Worm (Caenorhabditis elegans) whole organism, young adult: Measurements from ENCODE around the gene srg-15.

ENCODE experiments used
- B0336.3 ChIP-seq: fragments of 200-800 bp; sonication (Bioruptor generic); IDR thresholded peaks from 2 replicates; pipeline ENCODE4 v1.3.6; 2022; ENCODE audit warnings: missing genetic modification characterization, missing compliant biosample characterization
- C06A6.2 ChIP-seq: fragments of 200-800 bp; sonication (Bioruptor generic); conservative IDR thresholded peaks from 2 replicates; pipeline ENCODE4 v1.3.6; 2022; ENCODE audit warnings: missing genetic modification characterization, missing compliant biosample characterization
- F39B2.1 ChIP-seq: fragments of 200-800 bp; sonication (Bioruptor generic); IDR thresholded peaks from 2 replicates; pipeline ENCODE4 v1.3.6; 2022; ENCODE audit warnings: missing genetic modification reagents, missing genetic modification characterization, missing compliant biosample characterization
- F49E8.2 ChIP-seq: sonication (generic microtip); optimal IDR thresholded peaks from 3 replicates; lab custom pipeline; 2017; ENCODE audit warnings: missing genetic modification characterization, mild to moderate bottlenecking, missing compliant biosample characterization, antibody characterized with exemption, moderate library complexity; ENCODE audit not compliant: insufficient read depth
- F52B5.7 ChIP-seq: sonication (generic microtip); optimal IDR thresholded peaks from 2 replicates; lab custom pipeline; 2016; ENCODE audit warnings: mild to moderate bottlenecking, missing genetic modification characterization, missing compliant biosample characterization
- K11D2.4 ChIP-seq: fragments of 200-800 bp; sonication (Bioruptor generic); IDR thresholded peaks from 2 replicates; pipeline ENCODE4 v1.3.6; 2022; ENCODE audit warnings: missing genetic modification reagents, missing genetic modification characterization, missing compliant biosample characterization
- T07F8.4 ChIP-seq: sonication (generic microtip); optimal IDR thresholded peaks from 2 replicates; lab custom pipeline; 2016; ENCODE audit warnings: mild to moderate bottlenecking, missing genetic modification characterization, moderate library complexity, missing compliant biosample characterization
- T26A5.8 ChIP-seq: sonication (generic microtip); optimal IDR thresholded peaks from 2 replicates; lab custom pipeline; 2016; ENCODE audit warnings: missing genetic modification characterization, missing compliant biosample characterization
- Y67H2A.10 ChIP-seq: fragments of 200-800 bp; sonication (Bioruptor generic); conservative IDR thresholded peaks from 2 replicates; pipeline ENCODE4 v1.3.6; 2022; ENCODE audit warnings: missing genetic modification reagents, missing genetic modification characterization, missing compliant biosample characterization
- Y79H2A.3 ChIP-seq: fragments of 200-800 bp; sonication (Bioruptor generic); conservative IDR thresholded peaks from 2 replicates; pipeline ENCODE4 v1.3.6; 2022; ENCODE audit warnings: missing genetic modification reagents, missing genetic modification characterization, missing compliant biosample characterization
- Y95B8A.8 ChIP-seq: fragments of 200-800 bp; sonication (Bioruptor generic); IDR thresholded peaks from 2 replicates; pipeline ENCODE4 v1.3.6; 2022; ENCODE audit warnings: missing genetic modification reagents, missing genetic modification characterization, missing compliant biosample characterization
- ZK185.1 ChIP-seq: sonication (generic microtip); optimal IDR thresholded peaks from 2 replicates; lab custom pipeline; 2016; ENCODE audit warnings: mild to moderate bottlenecking, missing genetic modification characterization, missing compliant biosample characterization; ENCODE audit not compliant: poor library complexity, severe bottlenecking
- ama-1 ChIP-seq, 3 experiments: fragments of 150-350 bp in 1 of 3; sonication (generic microtip) in 2 of 3; optimal IDR thresholded peaks; 2 replicates each; lab custom pipeline; 2014 to 2018; ENCODE audit warnings: missing biosample characterization in 2 of 3, missing genetic modification characterization in 2 of 3, missing genetic modification reagents in 2 of 3
- aptf-3 ChIP-seq: fragments of 200-800 bp; sonication (Bioruptor generic); IDR thresholded peaks from 2 replicates; pipeline ENCODE4 v1.3.6; 2022; ENCODE audit warnings: missing genetic modification characterization, missing compliant biosample characterization
- atf-7 ChIP-seq: sonication (generic microtip); optimal IDR thresholded peaks from 2 replicates; lab custom pipeline; 2017; ENCODE audit warnings: mild to moderate bottlenecking, missing genetic modification characterization, missing compliant biosample characterization
- attf-3 ChIP-seq: fragments of 200-800 bp; sonication (Bioruptor generic); conservative IDR thresholded peaks from 2 replicates; pipeline ENCODE4 v1.3.6; 2022; ENCODE audit warnings: missing genetic modification reagents, missing genetic modification characterization, missing compliant biosample characterization
- ccch-3 ChIP-seq: fragments of 200-800 bp; sonication (Bioruptor generic); optimal IDR thresholded peaks from 2 replicates; lab custom pipeline; 2018; ENCODE audit warnings: mild to moderate bottlenecking, missing genetic modification characterization, missing compliant biosample characterization
- cebp-1 ChIP-seq, 2 experiments: fragments of 200-800 bp in 1 of 2; sonication (Bioruptor generic) in 1 of 2; sonication (generic microtip) in 1 of 2; IDR thresholded peaks in 1 of 2; optimal IDR thresholded peaks in 1 of 2; 2 replicates each; pipeline versions ENCODE4 v1.3.6 to Lab custom; 2017 to 2022; ENCODE audit warnings: missing compliant biosample characterization in 2 of 2, missing genetic modification characterization in 2 of 2, mild to moderate bottlenecking in 1 of 2, missing genetic modification reagents in 1 of 2, moderate library complexity in 1 of 2
- ceh-100 ChIP-seq: fragments of 200-800 bp; sonication (Bioruptor generic); IDR thresholded peaks from 2 replicates; pipeline ENCODE4 v1.3.6; 2022; ENCODE audit warnings: missing genetic modification reagents, missing genetic modification characterization, missing compliant biosample characterization
- ceh-40 ChIP-seq: fragments of 200-800 bp; sonication (Bioruptor generic); IDR thresholded peaks from 2 replicates; pipeline ENCODE4 v1.3.6; 2022; ENCODE audit warnings: missing genetic modification characterization, missing compliant biosample characterization
- ceh-58 ChIP-seq: fragments of 200-800 bp; sonication (Bioruptor generic); IDR thresholded peaks from 2 replicates; pipeline ENCODE4 v1.3.6; 2022; ENCODE audit warnings: missing genetic modification characterization, missing compliant biosample characterization
- ceh-79 ChIP-seq: sonication (generic microtip); optimal IDR thresholded peaks from 2 replicates; lab custom pipeline; 2017; ENCODE audit warnings: mild to moderate bottlenecking, missing genetic modification characterization, missing compliant biosample characterization
- chd-7 ChIP-seq: sonication (generic microtip); optimal IDR thresholded peaks from 2 replicates; lab custom pipeline; 2016; ENCODE audit warnings: mild to moderate bottlenecking, missing genetic modification characterization, moderate library complexity, missing compliant biosample characterization
- die-1 ChIP-seq: sonication (generic microtip); optimal IDR thresholded peaks from 2 replicates; lab custom pipeline; 2016; ENCODE audit warnings: missing genotype, mild to moderate bottlenecking, missing genetic modification characterization, missing compliant biosample characterization
- egl-18 ChIP-seq: fragments of 200-800 bp; sonication (Bioruptor generic); IDR thresholded peaks from 2 replicates; pipeline ENCODE4 v1.3.6; 2022; ENCODE audit warnings: missing genetic modification reagents, missing genetic modification characterization, missing compliant biosample characterization
- egl-44 ChIP-seq: fragments of 200-800 bp; sonication (Bioruptor generic); IDR thresholded peaks from 2 replicates; pipeline ENCODE4 v1.3.6; 2022; ENCODE audit warnings: missing genetic modification reagents, missing genetic modification characterization, missing compliant biosample characterization
- ets-4 ChIP-seq: fragments of 200-800 bp; sonication (Bioruptor generic); optimal IDR thresholded peaks from 2 replicates; lab custom pipeline; 2018; ENCODE audit warnings: mild to moderate bottlenecking, missing genetic modification characterization, missing compliant biosample characterization
- hmg-1.2 ChIP-seq: fragments of 200-800 bp; sonication (Bioruptor generic); IDR thresholded peaks from 2 replicates; pipeline ENCODE4 v1.3.6; 2022; ENCODE audit warnings: missing genetic modification reagents, missing genetic modification characterization, missing compliant biosample characterization
- hmg-20 ChIP-seq: fragments of 200-800 bp; sonication (Bioruptor generic); IDR thresholded peaks from 2 replicates; pipeline ENCODE4 v1.3.6; 2022; ENCODE audit warnings: missing genetic modification reagents, missing genetic modification characterization, missing compliant biosample characterization
- let-526 ChIP-seq: fragments of 200-800 bp; sonication (Bioruptor generic); IDR thresholded peaks from 2 replicates; pipeline ENCODE4 v1.3.6; 2022; ENCODE audit warnings: missing genetic modification reagents, missing genetic modification characterization, missing compliant biosample characterization
- madf-3 ChIP-seq: fragments of 200-800 bp; sonication (Bioruptor generic); IDR thresholded peaks from 2 replicates; pipeline ENCODE4 v1.3.6; 2022; ENCODE audit warnings: missing genetic modification reagents, missing genetic modification characterization, missing compliant biosample characterization
- madf-6 ChIP-seq: fragments of 200-800 bp; sonication (Bioruptor generic); IDR thresholded peaks from 2 replicates; pipeline ENCODE4 v1.3.6; 2022; ENCODE audit warnings: missing genetic modification reagents, missing genetic modification characterization, missing compliant biosample characterization
- mel-28 ChIP-seq: sonication (generic microtip); optimal IDR thresholded peaks from 2 replicates; lab custom pipeline; 2016; ENCODE audit warnings: borderline replicate concordance, mild to moderate bottlenecking, missing genetic modification characterization, missing compliant biosample characterization
- nfya-2 ChIP-seq: fragments of 200-800 bp; sonication (Bioruptor generic); IDR thresholded peaks from 2 replicates; pipeline ENCODE4 v1.3.6; 2022; ENCODE audit warnings: missing genetic modification reagents, missing genetic modification characterization, missing compliant biosample characterization
- nhr-120 ChIP-seq: fragments of 200-800 bp; sonication (Bioruptor generic); IDR thresholded peaks from 2 replicates; pipeline ENCODE4 v1.3.6; 2022; ENCODE audit warnings: missing genetic modification characterization, missing compliant biosample characterization
- pbrm-1 ChIP-seq: fragments of 200-800 bp; sonication (Bioruptor generic); IDR thresholded peaks from 2 replicates; pipeline ENCODE4 v1.3.6; 2022; ENCODE audit warnings: missing genetic modification reagents, missing genetic modification characterization, missing compliant biosample characterization
- pha-4 ChIP-seq: fragments of 150-350 bp; sonication (generic microtip); optimal IDR thresholded peaks from 2 replicates; lab custom pipeline; 2014; ENCODE audit warnings: missing biosample characterization, missing genetic modification reagents, missing genetic modification characterization
- repo-1 ChIP-seq: sonication (generic microtip); optimal IDR thresholded peaks from 2 replicates; lab custom pipeline; 2017; ENCODE audit warnings: mild to moderate bottlenecking, missing genetic modification characterization, missing compliant biosample characterization
- sdz-38 ChIP-seq: sonication (generic microtip); optimal IDR thresholded peaks from 2 replicates; lab custom pipeline; 2016; ENCODE audit warnings: missing genotype, missing genetic modification characterization, missing compliant biosample characterization
- sea-2 ChIP-seq: fragments of 200-800 bp; sonication (Bioruptor generic); IDR thresholded peaks from 2 replicates; pipeline ENCODE4 v1.3.6; 2022; ENCODE audit warnings: missing genetic modification characterization, missing compliant biosample characterization
- tlf-1 ChIP-seq: fragments of 200-800 bp; sonication (Bioruptor generic); optimal IDR thresholded peaks from 2 replicates; lab custom pipeline; 2018; ENCODE audit warnings: mild to moderate bottlenecking, missing genetic modification characterization, missing compliant biosample characterization
- unc-130 ChIP-seq: sonication (generic microtip); optimal IDR thresholded peaks from 2 replicates; lab custom pipeline; 2016; ENCODE audit warnings: missing genetic modification reagents, missing genetic modification characterization, missing compliant biosample characterization
- unc-62 ChIP-seq: fragments of 150-350 bp; optimal IDR thresholded peaks from 2 replicates; lab custom pipeline; 2014; ENCODE audit warnings: missing biosample characterization, missing genetic modification reagents, missing genetic modification characterization
- zim-3 ChIP-seq: sonication (generic microtip); optimal IDR thresholded peaks from 2 replicates; lab custom pipeline; 2017; ENCODE audit warnings: mild to moderate bottlenecking, missing genetic modification characterization, moderate library complexity, missing compliant biosample characterization
- ztf-18 ChIP-seq: sonication (generic microtip); optimal IDR thresholded peaks from 2 replicates; lab custom pipeline; 2016; ENCODE audit warnings: missing genotype, mild to moderate bottlenecking, missing genetic modification characterization, missing compliant biosample characterization

Gene srg-15

ce11 chrII:8746298-8746775 lies 36.1 kb upstream of the srg-15 start (continued):
- TF ChIP-seq ZK185.1 (tag; lab: Kevin White, UChicago) (peak; percentile 56), Y67H2A.10 (no peak), T26A5.8 (tag; lab: Kevin White, UChicago) (peak; percentile 45), K11D2.4 (GFP tag; lab: Robert Waterston, UW) (peak; percentile 44), hmg-20 (no peak), cebp-1 (GFP tag; IDR thresholded peaks at IDR 0.05; lab: Robert Waterston, UW) (peak; percentile 52), cebp-1 (tag; optimal IDR thresholded peaks at IDR 0.05; lab: Kevin White, UChicago) (peak; percentile 66), Y95B8A.8 (GFP tag; lab: Robert Waterston, UW) (peak; percentile 59; the same call in 1 of the 2 replicates), ets-4 (peak; percentile 70), unc-62 (GFP tag; lab: Kevin White, UChicago) (no peak), hmg-1.2 (GFP tag; lab: Robert Waterston, UW) (peak; percentile 23; the same call in 1 of the 2 replicates), die-1 (tag; lab: Kevin White, UChicago) (peak; percentile 13), nhr-120 (GFP tag; lab: Robert Waterston, UW) (no peak), Y79H2A.3 (GFP tag; lab: Robert Waterston, UW) (0 out of 2 replicates have a peak, but pooled peaks have one; percentile 6), atf-7 (no peak), unc-130 (GFP tag; lab: Kevin White, UChicago) (no peak), ztf-18 (tag; lab: Kevin White, UChicago) (no peak), ccch-3 (GFP tag; lab: Kevin White, UChicago) (no peak), ceh-58 (GFP tag; lab: Robert Waterston, UW) (no peak; the same call in 1 of the 2 replicates), B0336.3 (GFP tag; lab: Robert Waterston, UW) (peak; percentile 70), repo-1 (tag; lab: Kevin White, UChicago) (peak; percentile 92), F39B2.1 (GFP tag; lab: Robert Waterston, UW) (no peak), tlf-1 (peak; percentile 52), F49E8.2 (no peak), egl-44 (GFP tag; lab: Robert Waterston, UW) (0 out of 2 replicates have a peak, but pooled peaks have one; percentile 16), ceh-100 (GFP tag; lab: Robert Waterston, UW) (no peak), egl-18 (GFP tag; lab: Robert Waterston, UW) (no peak), zim-3 (tag; lab: Kevin White, UChicago) (peak; percentile 77), mel-28 (tag; lab: Kevin White, UChicago) (no peak)

ce11 chrII:8745449-8746297 lies 35.5 kb upstream of the srg-15 start:
- TF ChIP-seq F52B5.7: no peak
- TF ChIP-seq ceh-40 (GFP tag; lab: Robert Waterston, UW): no peak
- TF ChIP-seq C06A6.2: peak; percentile 11; the same call in 1 of the 2 replicates
- TF ChIP-seq sdz-38 (tag; lab: Kevin White, UChicago): no peak
- TF ChIP-seq B0336.3 (GFP tag; lab: Robert Waterston, UW): peak; percentile 12; the same call in 1 of the 2 replicates
- TF ChIP-seq chd-7: no peak
- no peak for TF ChIP-seq sea-2
- TF ChIP-seq ceh-79 (tag; lab: Kevin White, UChicago): no peak
- TF ChIP-seq aptf-3 (GFP tag; lab: Robert Waterston, UW): no peak
- no peak for TF ChIP-seq pbrm-1
- TF ChIP-seq madf-3 (GFP tag; lab: Robert Waterston, UW): 0 out of 2 replicates have a peak, but pooled peaks have one; percentile 3
- TF ChIP-seq nfya-2 (GFP tag; lab: Robert Waterston, UW): no peak
- TF ChIP-seq T07F8.4 (tag; lab: Kevin White, UChicago): no peak
- no peak for TF ChIP-seq cebp-1 (GFP tag; IDR thresholded peaks at IDR 0.05; lab: Robert Waterston, UW)
- TF ChIP-seq cebp-1 (tag; optimal IDR thresholded peaks at IDR 0.05; lab: Kevin White, UChicago): peak; percentile 5
- TF ChIP-seq attf-3 (GFP tag; lab: Robert Waterston, UW): no peak
- no peak for TF ChIP-seq pha-4
- peak; percentile 50 for TF ChIP-seq ama-1 (optimal IDR thresholded peaks at IDR 0.05; lab: Kevin White, UChicago)
- peak in 1 of 2 experiments; percentile 36 for TF ChIP-seq ama-1 (GFP tag; optimal IDR thresholded peaks at IDR 0.05; lab: Kevin White, UChicago)
- no peak for TF ChIP-seq ceh-58 (GFP tag; lab: Robert Waterston, UW)
- no peak; the same call in none of the 2 replicates for TF ChIP-seq madf-6 (GFP tag; lab: Robert Waterston, UW)
- TF ChIP-seq let-526 (GFP tag; lab: Robert Waterston, UW): 0 out of 2 replicates have a peak, but pooled peaks have one; percentile 3
